Worm (Caenorhabditis elegans) whole organism, L4 larva: ENCODE results near the gene C08D8.7.

Experiments
- D1046.2 ChIP-seq: fragments of 200-800 bp; sonication (Bioruptor generic); IDR thresholded peaks from 2 replicates; pipeline ENCODE4 v1.3.6; 2022; ENCODE audit warnings: missing genetic modification characterization, missing compliant biosample characterization
- ama-1 ChIP-seq: fragments of 150-350 bp; optimal IDR thresholded peaks from 2 replicates; lab custom pipeline; 2014; ENCODE audit warnings: inconsistent platforms, mixed read lengths
- ceh-82 ChIP-seq: sonication (generic microtip); optimal IDR thresholded peaks from 2 replicates; lab custom pipeline; 2017; ENCODE audit warnings: missing biosample characterization, missing genetic modification characterization
- egl-27 ChIP-seq: sonication (generic microtip); optimal IDR thresholded peaks from 3 replicates; lab custom pipeline; 2017; ENCODE audit warnings: missing biosample characterization, missing genetic modification reagents, missing genetic modification characterization
- fos-1 ChIP-seq: fragments of 150-350 bp; optimal IDR thresholded peaks from 2 replicates; lab custom pipeline; 2014; ENCODE audit warnings: missing biosample characterization, missing genetic modification characterization
- nhr-77 ChIP-seq: fragments of 150-350 bp; optimal IDR thresholded peaks from 2 replicates; lab custom pipeline; 2014; ENCODE audit warnings: missing biosample characterization, missing genetic modification characterization
- pqm-1 ChIP-seq: sonication (generic microtip); optimal IDR thresholded peaks from 2 replicates; lab custom pipeline; 2017; ENCODE audit warnings: missing biosample characterization, missing genetic modification characterization
- snpc-4 ChIP-seq: fragments of 150-350 bp; optimal IDR thresholded peaks from 2 replicates; lab custom pipeline; 2014; ENCODE audit warnings: missing biosample characterization, missing genetic modification characterization
- unc-62 ChIP-seq, 3 experiments: fragments of 150-350 bp in 1 of 3; sonication (generic microtip); optimal IDR thresholded peaks in 2 of 3; peaks in 1 of 3; 1 replicate in 1 of 3; 2 replicates in 2 of 3; lab custom pipeline; 2014 to 2017; ENCODE audit warnings: missing biosample characterization in 3 of 3, missing genetic modification characterization in 3 of 3, missing genetic modification reagents in 3 of 3, missing genotype in 1 of 3

ce11 chrV:8342416-8342815 is 1.4 kb downstream of the C08D8.7 start:
- TF ChIP-seq fos-1 (tag; lab: Kevin White, UChicago) (no peak), D1046.2 (GFP tag; lab: Robert Waterston, UW) (no peak), unc-62 (GFP tag; optimal IDR thresholded peaks at IDR 0.05 in 1 of 2; lab: Kevin White, UChicago) (peak in 1 of 2 experiments; percentile 16), unc-62 (tag; optimal IDR thresholded peaks at IDR 0.05; lab: Kevin White, UChicago) (no peak), ceh-82 (tag; lab: Kevin White, UChicago) (no peak), ama-1 (lab: Kevin White, UChicago) (no peak), pqm-1 (tag; lab: Kevin White, UChicago) (no peak), egl-27 (tag; lab: Kevin White, UChicago) (no peak), nhr-77 (no peak), snpc-4 (tag; lab: Kevin White, UChicago) (no peak)
